Worm (Caenorhabditis elegans): ENCODE results near the gene B0286.1.
A peak's percentile ranks its signal among the peaks of the same experiment; 100 is the strongest.

Gene B0286.1

DNA sequence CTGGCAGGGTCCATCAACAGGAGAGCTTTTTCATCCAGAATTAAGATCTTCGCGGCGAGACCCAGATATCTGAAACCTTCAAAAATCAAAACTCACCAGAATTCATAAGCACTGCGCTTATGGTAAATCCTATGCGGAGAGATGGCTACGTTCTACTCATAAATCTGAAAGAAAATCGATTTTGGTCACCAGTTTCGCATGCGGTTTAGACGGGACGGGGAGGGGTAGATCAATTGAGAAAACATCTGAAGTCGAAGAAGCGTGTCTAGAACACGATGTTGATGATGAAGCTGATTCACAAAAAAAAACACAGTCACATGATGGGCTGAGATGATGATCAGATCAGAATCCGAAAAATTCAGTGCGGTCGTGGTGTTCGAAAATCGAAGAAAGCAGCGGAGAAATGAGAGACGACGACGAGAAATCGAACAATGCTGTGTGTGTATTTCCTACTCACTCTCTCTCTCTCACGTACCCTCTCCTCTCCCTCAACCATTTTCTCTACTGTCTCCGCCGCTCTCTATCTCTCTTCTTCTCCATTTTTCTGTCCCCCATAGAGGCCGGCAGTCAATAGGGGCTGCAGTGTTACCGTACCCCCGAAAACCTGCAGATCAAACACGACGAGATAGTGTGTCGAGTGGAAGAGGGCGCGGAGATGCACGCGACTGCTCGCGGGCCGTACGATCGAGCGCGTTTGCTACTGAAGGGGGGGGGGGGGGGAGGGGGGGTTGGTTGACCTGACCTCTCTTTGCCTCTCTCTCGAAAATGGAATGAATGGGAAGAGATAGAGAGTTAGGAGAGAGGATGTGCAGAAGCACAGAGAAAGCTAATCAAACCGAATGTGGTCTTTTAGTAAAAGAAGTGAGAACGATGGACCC lies 1.8 kb upstream of the B0286.1 start, which contains the start of gene ntl-2 (continued):
- TF ChIP-seq lsy-27 (tag; optimal IDR thresholded peaks at IDR 0.05; ENCODE audit: borderline replicate concordance, insufficient read depth) (no peak), D2030.7 (GFP tag; IDR thresholded peaks at IDR 0.05) (0 out of 2 replicates have a peak, but pooled peaks have one; percentile 10), bed-1 (GFP tag; IDR thresholded peaks at IDR 0.05) (no peak), lsl-1 (GFP tag; optimal IDR thresholded peaks at IDR 0.05) (peak; percentile 59), rpc-1 (optimal IDR thresholded peaks at IDR 0.05) (no peak), rpc-1 (tag; optimal IDR thresholded peaks at IDR 0.05) (no peak), lag-1 (GFP tag; IDR thresholded peaks at IDR 0.05) (no peak), nfyb-1 (GFP tag; IDR thresholded peaks at IDR 0.05) (peak; percentile 97), die-1 (tag; optimal IDR thresholded peaks at IDR 0.05) (no peak), ceh-58 (GFP tag; IDR thresholded peaks at IDR 0.05) (no peak), unc-62 (GFP tag; optimal IDR thresholded peaks at IDR 0.05) (peak; percentile 12), madf-8 (GFP tag; conservative IDR thresholded peaks at IDR 0.05) (peak; percentile 23; the same call in 1 of the 2 replicates), dpff-1 (tag; optimal IDR thresholded peaks at IDR 0.05) (no peak), somi-1 (GFP tag; optimal IDR thresholded peaks at IDR 0.05) (peak; percentile 93), madf-3 (GFP tag; IDR thresholded peaks at IDR 0.05) (no peak), ceh-27 (GFP tag; optimal IDR thresholded peaks at IDR 0.05) (peak; percentile 100), F57C9.4 (tag; optimal IDR thresholded peaks at IDR 0.05) (peak; percentile 56), F57A8.1 (GFP tag; optimal IDR thresholded peaks at IDR 0.05) (peak; percentile 82), lin-40 (tag; optimal IDR thresholded peaks at IDR 0.05) (peak; percentile 88), egl-18 (GFP tag; IDR thresholded peaks at IDR 0.05) (peak; percentile 82; the same call in 1 of the 2 replicates), ekl-4 (GFP tag; IDR thresholded peaks at IDR 0.05) (peak; percentile 94), hlh-26 (GFP tag; conservative IDR thresholded peaks at IDR 0.05) (no peak), hmg-1.2 (GFP tag; IDR thresholded peaks at IDR 0.05) (peak; percentile 91)

DNA sequence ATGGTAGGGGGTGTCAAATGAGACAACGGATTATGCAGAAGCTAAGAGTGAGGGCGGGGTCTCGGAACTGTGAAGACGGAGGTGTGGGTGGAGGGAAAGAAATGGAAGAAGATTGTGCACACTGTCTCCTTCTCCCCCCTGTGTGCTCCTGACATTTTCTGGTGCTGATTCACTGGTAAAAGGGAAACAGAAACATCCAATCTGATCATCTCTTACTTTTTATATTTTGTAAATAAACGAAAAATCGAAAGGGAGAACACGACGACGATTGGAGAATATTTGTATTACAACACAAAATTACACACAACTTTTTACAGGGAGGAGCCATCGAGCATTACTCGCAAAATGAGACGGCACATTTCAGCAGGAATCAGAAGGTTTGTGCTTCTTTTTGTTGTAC lies 5.0 kb downstream of the B0286.1 start, which contains the start of gene fkh-6:
Gene fkh-6 (minus strand): TSS at position 101 of the 400 bp plus-strand sequence.
- TF ChIP-seq repo-1 (tag; optimal IDR thresholded peaks at IDR 0.05) (no peak), pbrm-1 (GFP tag; IDR thresholded peaks at IDR 0.05) (no peak), Y53G8AR.9 (GFP tag; conservative IDR thresholded peaks at IDR 0.05) (no peak), ccch-3 (GFP tag; optimal IDR thresholded peaks at IDR 0.05) (no peak), zfh-2 (GFP tag; conservative IDR thresholded peaks at IDR 0.05) (peak; percentile 66)

DNA sequence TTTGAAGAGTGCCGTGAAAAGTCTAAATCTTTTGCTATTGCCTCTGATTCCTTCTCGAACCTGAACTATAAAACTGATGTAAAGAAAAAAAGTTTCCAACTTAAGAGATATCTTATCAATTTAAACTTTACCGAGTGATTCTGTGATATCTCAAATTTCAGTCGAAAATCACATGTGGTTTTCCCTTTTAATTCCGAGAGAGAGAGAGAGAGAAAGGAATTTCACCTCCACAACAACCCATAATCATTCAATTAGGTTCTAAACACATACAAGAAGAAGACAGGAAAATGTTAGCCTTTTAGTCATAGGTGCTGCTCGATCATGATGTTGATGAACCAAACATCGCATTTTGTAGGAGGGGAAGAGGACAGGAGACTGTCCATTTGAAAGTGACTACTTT lies 12.8 kb downstream of the B0286.1 start:
- no peak for TF ChIP-seq aptf-3 (GFP tag; IDR thresholded peaks at IDR 0.05)
- no peak for TF ChIP-seq lin-35 (GFP tag; optimal IDR thresholded peaks at IDR 0.05)
- no peak for TF ChIP-seq attf-6 (GFP tag; IDR thresholded peaks at IDR 0.05)
- TF ChIP-seq rcor-1 (GFP tag; IDR thresholded peaks at IDR 0.05), result no peak
- TF ChIP-seq dpff-1 (tag; optimal IDR thresholded peaks at IDR 0.05), result no peak
- TF ChIP-seq akir-1 (GFP tag; optimal IDR thresholded peaks at IDR 0.05), result no peak
- no peak for TF ChIP-seq madf-8 (GFP tag; conservative IDR thresholded peaks at IDR 0.05)
- no peak for TF ChIP-seq snpc-1.1 (tag; optimal IDR thresholded peaks at IDR 0.05; ENCODE audit: insufficient read depth)
- no peak for TF ChIP-seq egl-44 (GFP tag; IDR thresholded peaks at IDR 0.05)
- no peak for TF ChIP-seq tbp1 (GFP tag; optimal IDR thresholded peaks at IDR 0.05)
- TF ChIP-seq dpl-1 (GFP tag; optimal IDR thresholded peaks at IDR 0.05), result no peak
- TF ChIP-seq Y79H2A.3 (GFP tag; conservative IDR thresholded peaks at IDR 0.05), result no peak
- no peak for TF ChIP-seq ZK185.1 (tag; optimal IDR thresholded peaks at IDR 0.05; ENCODE audit: poor library complexity, severe bottlenecking)
- no peak for TF ChIP-seq B0035.1 (tag; optimal IDR thresholded peaks at IDR 0.05)

Data from whole organism, young adult.